Worm (Caenorhabditis elegans) whole organism, L4 larva: Measurements from ENCODE around the gene col-157.

Experiments
- F26F4.8 ChIP-seq: fragments of 200-800 bp; sonication (Bioruptor generic); conservative IDR thresholded peaks from 2 replicates; pipeline ENCODE4 v1.3.6; 2022; ENCODE audit warnings: missing genetic modification characterization, missing compliant biosample characterization
- F49E8.2 ChIP-seq: sonication (generic microtip); optimal IDR thresholded peaks from 2 replicates; lab custom pipeline; 2016; ENCODE audit warnings: missing compliant biosample characterization, mild to moderate bottlenecking, missing genetic modification characterization, borderline replicate concordance
- R02D3.7 ChIP-seq: fragments of 150-350 bp; sonication (generic microtip); optimal IDR thresholded peaks from 3 replicates; lab custom pipeline; 2014; ENCODE audit warnings: missing biosample characterization, missing genetic modification characterization
- T26A8.4 ChIP-seq: fragments of 200-800 bp; sonication (Bioruptor generic); IDR thresholded peaks from 2 replicates; pipeline ENCODE4 v1.3.6; 2022; ENCODE audit warnings: missing genetic modification characterization, missing compliant biosample characterization
- Y105C5A.15 ChIP-seq: fragments of 200-800 bp; sonication (Bioruptor generic); IDR thresholded peaks from 2 replicates; pipeline ENCODE4 v1.3.6; 2022; ENCODE audit warnings: missing genetic modification characterization, missing compliant biosample characterization
- Y48G9A.11 ChIP-seq: fragments of 200-800 bp; sonication (Bioruptor generic); IDR thresholded peaks from 2 replicates; pipeline ENCODE4 v1.3.6; 2022; ENCODE audit warnings: missing genetic modification reagents, missing genetic modification characterization, missing compliant biosample characterization
- Y75B8A.6 ChIP-seq: fragments of 200-800 bp; sonication (Bioruptor generic); IDR thresholded peaks from 2 replicates; pipeline ENCODE4 v1.3.6; 2022; ENCODE audit warnings: missing genetic modification reagents, missing genetic modification characterization, missing compliant biosample characterization
- aha-1 ChIP-seq: fragments of 150-350 bp; peaks from one replicate; lab custom pipeline; 2014; ENCODE audit warnings: missing biosample characterization, missing genetic modification characterization
- arid-1 ChIP-seq: fragments of 200-800 bp; sonication (Bioruptor generic); conservative IDR thresholded peaks from 2 replicates; pipeline ENCODE4 v1.3.6; 2022; ENCODE audit warnings: missing genetic modification reagents, missing genetic modification characterization, missing compliant biosample characterization
- attf-4 ChIP-seq: sonication (generic microtip); optimal IDR thresholded peaks from 3 replicates; lab custom pipeline; 2017; ENCODE audit warnings: missing biosample characterization, missing genetic modification characterization
- ceh-20 ChIP-seq: fragments of 200-800 bp; sonication (Bioruptor generic); IDR thresholded peaks from 2 replicates; pipeline ENCODE4 v1.3.6; 2022; ENCODE audit warnings: missing genetic modification reagents, missing genetic modification characterization, missing compliant biosample characterization
- ceh-28 ChIP-seq: fragments of 150-350 bp; optimal IDR thresholded peaks from 2 replicates; lab custom pipeline; 2014; ENCODE audit warnings: missing biosample characterization, missing genetic modification reagents, missing genetic modification characterization
- ceh-32 ChIP-seq: sonication (generic microtip); optimal IDR thresholded peaks from 2 replicates; lab custom pipeline; 2016; ENCODE audit warnings: mild to moderate bottlenecking, missing genetic modification characterization, missing compliant biosample characterization; ENCODE audit not compliant: poor library complexity
- ceh-44 ChIP-seq: fragments of 200-800 bp; sonication (Bioruptor generic); IDR thresholded peaks from 2 replicates; pipeline ENCODE4 v1.3.6; 2022; ENCODE audit warnings: missing genetic modification reagents, missing genetic modification characterization, missing compliant biosample characterization
- cey-2 ChIP-seq: sonication (generic microtip); optimal IDR thresholded peaks from 3 replicates; lab custom pipeline; 2017; ENCODE audit warnings: missing genetic modification characterization, mild to moderate bottlenecking, missing compliant biosample characterization, antibody characterized with exemption, borderline replicate concordance; ENCODE audit not compliant: insufficient read depth
- ctbp-1 ChIP-seq: fragments of 200-800 bp; sonication (Bioruptor generic); IDR thresholded peaks from 2 replicates; pipeline ENCODE4 v1.3.6; 2022; ENCODE audit warnings: missing genetic modification reagents, missing genetic modification characterization, missing compliant biosample characterization
- daf-16 ChIP-seq, 3 experiments: sonication (generic microtip); optimal IDR thresholded peaks; 2 replicates each; lab custom pipeline; 2016 to 2017; ENCODE audit warnings: missing genetic modification characterization in 3 of 3, missing genetic modification reagents in 3 of 3, mild to moderate bottlenecking in 2 of 3, missing compliant biosample characterization in 2 of 3, missing biosample characterization in 1 of 3, moderate library complexity in 1 of 3
- dmd-8 ChIP-seq: fragments of 200-800 bp; sonication (Bioruptor generic); IDR thresholded peaks from 2 replicates; pipeline ENCODE4 v1.3.6; 2022; ENCODE audit warnings: missing genetic modification characterization, missing compliant biosample characterization
- dpl-1 ChIP-seq: fragments of 150-350 bp; optimal IDR thresholded peaks from 2 replicates; lab custom pipeline; 2014; ENCODE audit warnings: missing biosample characterization, missing genetic modification reagents, missing genetic modification characterization
- hif-1 ChIP-seq, 2 experiments: sonication (generic microtip); optimal IDR thresholded peaks; 2 replicates each; lab custom pipeline; 2016 to 2017; ENCODE audit warnings: missing compliant biosample characterization in 2 of 2, missing genetic modification characterization in 2 of 2, missing genetic modification reagents in 2 of 2, missing genotype in 2 of 2, mild to moderate bottlenecking in 1 of 2
- hlh-11 ChIP-seq: fragments of 200-800 bp; sonication (Bioruptor generic); optimal IDR thresholded peaks from 2 replicates; lab custom pipeline; 2018; ENCODE audit warnings: mild to moderate bottlenecking, missing genetic modification characterization, missing compliant biosample characterization
- hlh-30 ChIP-seq: sonication (generic microtip); optimal IDR thresholded peaks from 2 replicates; lab custom pipeline; 2017; ENCODE audit warnings: antibody characterized with exemption, mild to moderate bottlenecking, missing genetic modification characterization, missing compliant biosample characterization; ENCODE audit not compliant: insufficient read depth
- hmg-1.1 ChIP-seq: fragments of 200-800 bp; sonication (Bioruptor generic); IDR thresholded peaks from 2 replicates; pipeline ENCODE4 v1.3.6; 2022; ENCODE audit warnings: missing genetic modification reagents, missing genetic modification characterization, missing compliant biosample characterization
- jun-1 ChIP-seq: fragments of 150-350 bp; optimal IDR thresholded peaks from 2 replicates; lab custom pipeline; 2014; ENCODE audit warnings: missing biosample characterization, missing genetic modification reagents, missing genetic modification characterization
- lim-7 ChIP-seq: fragments of 200-800 bp; sonication (Bioruptor generic); IDR thresholded peaks from 2 replicates; pipeline ENCODE4 v1.3.6; 2022; ENCODE audit warnings: missing genetic modification characterization, missing compliant biosample characterization
- lin-1 ChIP-seq: fragments of 200-800 bp; sonication (Bioruptor generic); IDR thresholded peaks from 2 replicates; pipeline ENCODE4 v1.3.6; 2022; ENCODE audit warnings: missing genetic modification reagents, missing genetic modification characterization, missing compliant biosample characterization
- lin-29 ChIP-seq: fragments of 200-800 bp; sonication (Bioruptor generic); IDR thresholded peaks from 2 replicates; pipeline ENCODE4 v1.3.6; 2022; ENCODE audit warnings: missing genetic modification reagents, missing genetic modification characterization, missing compliant biosample characterization
- madf-5 ChIP-seq, 2 experiments: fragments of 200-800 bp; sonication (Bioruptor generic); IDR thresholded peaks; 2 replicates each; pipeline ENCODE4 v1.3.6; 2022; ENCODE audit warnings: missing compliant biosample characterization in 2 of 2, missing genetic modification characterization in 2 of 2
- madf-9 ChIP-seq: fragments of 200-800 bp; sonication (Bioruptor generic); conservative IDR thresholded peaks from 2 replicates; pipeline ENCODE4 v1.3.6; 2022; ENCODE audit warnings: missing genetic modification reagents, missing genetic modification characterization, missing compliant biosample characterization
- mdl-1 ChIP-seq, 2 experiments: fragments of 150-350 bp in 1 of 2; sonication (generic microtip) in 1 of 2; optimal IDR thresholded peaks; 2 replicates each; lab custom pipeline; 2014 to 2017; ENCODE audit warnings: missing biosample characterization in 2 of 2, missing genetic modification characterization in 2 of 2
- mdt-29 ChIP-seq: fragments of 200-800 bp; sonication (Bioruptor generic); IDR thresholded peaks from 2 replicates; pipeline ENCODE4 v1.3.6; 2022; ENCODE audit warnings: missing genetic modification reagents, missing genetic modification characterization, missing compliant biosample characterization
- mep-1 ChIP-seq: fragments of 150-350 bp; sonication (generic microtip); optimal IDR thresholded peaks from 3 replicates; lab custom pipeline; 2014; ENCODE audit warnings: missing biosample characterization, missing genetic modification characterization
- mes-2 ChIP-seq: sonication (generic microtip); optimal IDR thresholded peaks from 2 replicates; lab custom pipeline; 2016; ENCODE audit warnings: missing genotype, mild to moderate bottlenecking, missing genetic modification characterization, missing compliant biosample characterization; ENCODE audit not compliant: poor library complexity, severe bottlenecking
- mxl-2 ChIP-seq: fragments of 200-800 bp; sonication (Bioruptor generic); conservative IDR thresholded peaks from 2 replicates; pipeline ENCODE4 v1.3.6; 2022; ENCODE audit warnings: missing genetic modification reagents, missing genetic modification characterization, missing compliant biosample characterization
- mxl-3 ChIP-seq: fragments of 200-800 bp; sonication (Bioruptor generic); optimal IDR thresholded peaks from 2 replicates; lab custom pipeline; 2018; ENCODE audit warnings: mild to moderate bottlenecking, missing genetic modification characterization, missing compliant biosample characterization
- nhr-111 ChIP-seq: fragments of 200-800 bp; sonication (Bioruptor generic); optimal IDR thresholded peaks from 2 replicates; lab custom pipeline; 2018; ENCODE audit warnings: mild to moderate bottlenecking, missing genetic modification characterization, missing compliant biosample characterization
- nhr-25 ChIP-seq: sonication (generic microtip); optimal IDR thresholded peaks from 2 replicates; lab custom pipeline; 2017; ENCODE audit warnings: missing genetic modification characterization, mild to moderate bottlenecking, missing compliant biosample characterization, antibody characterized with exemption, moderate library complexity, borderline replicate concordance; ENCODE audit not compliant: insufficient read depth
- nhr-41 ChIP-seq: fragments of 200-800 bp; sonication (Bioruptor generic); IDR thresholded peaks from 2 replicates; pipeline ENCODE4 v1.3.6; 2022; ENCODE audit warnings: missing genetic modification reagents, missing genetic modification characterization, missing compliant biosample characterization
- nhr-48 ChIP-seq: sonication (generic microtip); optimal IDR thresholded peaks from 2 replicates; lab custom pipeline; 2016; ENCODE audit warnings: mild to moderate bottlenecking, missing genetic modification characterization, missing compliant biosample characterization
- nhr-76 ChIP-seq: fragments of 150-350 bp; optimal IDR thresholded peaks from 2 replicates; lab custom pipeline; 2014; ENCODE audit warnings: missing biosample characterization, missing genetic modification characterization
- nhr-77 ChIP-seq: fragments of 150-350 bp; optimal IDR thresholded peaks from 2 replicates; lab custom pipeline; 2014; ENCODE audit warnings: missing biosample characterization, missing genetic modification characterization
- set-16 ChIP-seq: fragments of 200-800 bp; sonication (Bioruptor generic); IDR thresholded peaks from 2 replicates; pipeline ENCODE4 v1.3.6; 2022; ENCODE audit warnings: missing genetic modification reagents, missing genetic modification characterization, missing compliant biosample characterization
- skn-1 ChIP-seq: fragments of 150-350 bp; optimal IDR thresholded peaks from 2 replicates; lab custom pipeline; 2014; ENCODE audit warnings: missing biosample characterization, missing genetic modification characterization
- snpc-4 ChIP-seq: fragments of 150-350 bp; optimal IDR thresholded peaks from 2 replicates; lab custom pipeline; 2014; ENCODE audit warnings: missing biosample characterization, missing genetic modification characterization
- spr-1 ChIP-seq: sonication (generic microtip); optimal IDR thresholded peaks from 2 replicates; lab custom pipeline; 2016; ENCODE audit warnings: mild to moderate bottlenecking, missing genetic modification characterization, missing compliant biosample characterization
- unc-39 ChIP-seq: sonication (generic microtip); optimal IDR thresholded peaks from 2 replicates; lab custom pipeline; 2017; ENCODE audit warnings: missing biosample characterization, missing genetic modification characterization
- unc-62 ChIP-seq, 3 experiments: fragments of 150-350 bp in 1 of 3; sonication (generic microtip); optimal IDR thresholded peaks in 2 of 3; peaks in 1 of 3; 1 replicate in 1 of 3; 2 replicates in 2 of 3; lab custom pipeline; 2014 to 2017; ENCODE audit warnings: missing biosample characterization in 3 of 3, missing genetic modification characterization in 3 of 3, missing genetic modification reagents in 3 of 3, missing genotype in 1 of 3
- vab-7 ChIP-seq: fragments of 200-800 bp; sonication (Bioruptor generic); IDR thresholded peaks from 2 replicates; pipeline ENCODE4 v1.3.6; 2022; ENCODE audit warnings: missing genetic modification reagents, missing genetic modification characterization, missing compliant biosample characterization
- zag-1 ChIP-seq: fragments of 150-350 bp; optimal IDR thresholded peaks from 2 replicates; lab custom pipeline; 2014; ENCODE audit warnings: missing biosample characterization, missing genetic modification characterization
- zfp-3 ChIP-seq: fragments of 200-800 bp; sonication (Bioruptor generic); conservative IDR thresholded peaks from 2 replicates; pipeline ENCODE4 v1.3.6; 2022; ENCODE audit warnings: missing genetic modification reagents, missing genetic modification characterization, missing compliant biosample characterization

The col-157 gene

ce11 chrV:11445375-11445774 lies 38.5 kb upstream of the col-157 start:
- no peak for TF ChIP-seq nhr-111 (GFP tag; lab: Kevin White, UChicago)
- no peak for TF ChIP-seq Y48G9A.11 (GFP tag; lab: Robert Waterston, UW)
- TF ChIP-seq lim-7 (GFP tag; lab: Robert Waterston, UW) = no peak
- TF ChIP-seq mep-1 (tag; lab: Kevin White, UChicago) = no peak
- no peak for TF ChIP-seq Y75B8A.6
- TF ChIP-seq cey-2 (tag; lab: Kevin White, UChicago) = no peak
- no peak for TF ChIP-seq madf-5 (GFP tag; IDR thresholded peaks at IDR 0.05; lab: Robert Waterston, UW)
- no peak for TF ChIP-seq nhr-25 (tag; lab: Kevin White, UChicago)
- TF ChIP-seq daf-16 (GFP tag; optimal IDR thresholded peaks at IDR 0.05; lab: Kevin White, UChicago) = no peak
- TF ChIP-seq daf-16 (tag; optimal IDR thresholded peaks at IDR 0.05; lab: Kevin White, UChicago) = no peak
- peak; percentile 56 for TF ChIP-seq ceh-28 (tag; lab: Kevin White, UChicago)
- TF ChIP-seq zfp-3 (GFP tag; lab: Robert Waterston, UW) = no peak
- peak; percentile 96 for TF ChIP-seq aha-1
- no peak for TF ChIP-seq lin-29
- no peak for TF ChIP-seq zag-1 (tag; lab: Kevin White, UChicago)
- no peak for TF ChIP-seq mxl-3 (GFP tag; lab: Kevin White, UChicago)
- TF ChIP-seq ceh-32 (tag; lab: Kevin White, UChicago) = no peak
- TF ChIP-seq ceh-20 = no peak
- TF ChIP-seq arid-1 = no peak
- TF ChIP-seq hmg-1.1 (GFP tag; lab: Robert Waterston, UW) = peak; percentile 63
- no peak for TF ChIP-seq attf-4 (tag; lab: Kevin White, UChicago)
- TF ChIP-seq jun-1 (tag; lab: Kevin White, UChicago) = no peak
- TF ChIP-seq nhr-48 (tag; lab: Kevin White, UChicago) = no peak
- no peak for TF ChIP-seq ctbp-1 (GFP tag; lab: Robert Waterston, UW)
- no peak for TF ChIP-seq ceh-44 (GFP tag; lab: Robert Waterston, UW)
- TF ChIP-seq nhr-76 (tag; lab: Kevin White, UChicago) = no peak
- peak; percentile 7 for TF ChIP-seq hlh-30 (tag; lab: Kevin White, UChicago)
- TF ChIP-seq T26A8.4 = no peak
- TF ChIP-seq unc-39 = no peak
- TF ChIP-seq dmd-8 = no peak
- TF ChIP-seq set-16 (GFP tag; lab: Robert Waterston, UW) = peak; percentile 60; the same call in 1 of the 2 replicates
- no peak for TF ChIP-seq dpl-1
- TF ChIP-seq mdl-1 (tag; optimal IDR thresholded peaks at IDR 0.05; lab: Kevin White, UChicago) = peak in 1 of 2 experiments; percentile 56
- no peak for TF ChIP-seq nhr-41 (GFP tag; lab: Robert Waterston, UW)
- TF ChIP-seq mdt-29 (GFP tag; lab: Robert Waterston, UW) = no peak
- no peak for TF ChIP-seq vab-7 (GFP tag; lab: Robert Waterston, UW)
- TF ChIP-seq unc-62 (GFP tag; optimal IDR thresholded peaks at IDR 0.05 in 1 of 2; lab: Kevin White, UChicago) = no peak
- no peak for TF ChIP-seq unc-62 (tag; optimal IDR thresholded peaks at IDR 0.05; lab: Kevin White, UChicago)
- peak in 1 of 2 experiments; percentile 18 for TF ChIP-seq hif-1 (tag; optimal IDR thresholded peaks at IDR 0.05; lab: Kevin White, UChicago)
- TF ChIP-seq F26F4.8 (GFP tag; lab: Robert Waterston, UW) = no peak
- TF ChIP-seq madf-9 (GFP tag; lab: Robert Waterston, UW) = no peak
- no peak for TF ChIP-seq F49E8.2 (tag; lab: Kevin White, UChicago)
- no peak for TF ChIP-seq spr-1
- no peak for TF ChIP-seq snpc-4 (tag; lab: Kevin White, UChicago)
- no peak for TF ChIP-seq R02D3.7 (tag; lab: Kevin White, UChicago)
- TF ChIP-seq Y105C5A.15 (GFP tag; lab: Robert Waterston, UW) = no peak
- no peak for TF ChIP-seq nhr-77 (tag; lab: Kevin White, UChicago)
- TF ChIP-seq mxl-2 (GFP tag; lab: Robert Waterston, UW) = no peak
- TF ChIP-seq mes-2 = no peak
- TF ChIP-seq lin-1 (GFP tag; lab: Robert Waterston, UW) = no peak
- TF ChIP-seq hlh-11 = peak; percentile 5
- TF ChIP-seq skn-1 (tag; lab: Kevin White, UChicago) = no peak
